Fruit fly (Drosophila melanogaster): ENCODE data around the gene Rca1.
A peak's percentile ranks its signal among the peaks of the same experiment; 100 is the strongest.

Gene Rca1

DNA sequence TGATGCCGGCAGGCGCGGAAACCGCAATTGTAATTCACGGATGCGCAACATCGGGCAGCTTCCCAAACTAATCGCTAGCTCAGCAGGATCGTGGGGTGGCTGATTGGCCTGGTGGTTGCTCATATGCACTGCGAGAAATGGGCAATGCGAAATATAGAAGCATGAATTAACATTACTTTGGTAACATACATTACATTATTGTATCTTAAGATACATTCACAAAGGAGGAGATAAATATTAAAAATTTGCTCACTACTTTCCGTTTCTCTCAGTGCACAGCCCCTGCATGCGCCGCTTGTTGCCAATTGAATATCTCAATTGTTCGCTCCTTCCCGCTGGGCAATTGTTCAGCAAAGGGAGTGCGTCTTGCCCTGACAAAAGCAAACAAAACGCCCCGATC lies 10.8 kb upstream of the Rca1 start (continued):
- TF ChIP-seq CG17912 (GFP tag; optimal IDR thresholded peaks at IDR 0.05): no peak
- peak; percentile 74 for TF ChIP-seq CG1529 (GFP tag; optimal IDR thresholded peaks at IDR 0.05)
- peak; percentile 69 for TF ChIP-seq trem (tag; optimal IDR thresholded peaks at IDR 0.05)
- peak; percentile 88 for TF ChIP-seq CG18262 (tag; optimal IDR thresholded peaks at IDR 0.05)
- TF ChIP-seq tx (GFP tag; optimal IDR thresholded peaks at IDR 0.05): peak; percentile 34
- peak; percentile 53; the same call in 1 of the 2 replicates for TF ChIP-seq CG4360 (GFP tag; IDR thresholded peaks at IDR 0.05)
- TF ChIP-seq toy (GFP tag; IDR thresholded peaks at IDR 0.05): no peak
- TF ChIP-seq CG10366 (GFP tag; IDR thresholded peaks at IDR 0.05): peak; percentile 58
- peak; percentile 67 for TF ChIP-seq Ada2b (GFP tag; IDR thresholded peaks at IDR 0.05)
- TF ChIP-seq Lhr (GFP tag; optimal IDR thresholded peaks at IDR 0.05): peak; percentile 71
- no peak for TF ChIP-seq Fer1 (GFP tag; optimal IDR thresholded peaks at IDR 0.05)
- TF ChIP-seq CG18619 (GFP tag; optimal IDR thresholded peaks at IDR 0.05): peak; percentile 52
- TF ChIP-seq so (GFP tag; IDR thresholded peaks at IDR 0.05): peak; percentile 53; the same call in 1 of the 3 replicates
- peak; percentile 37 for TF ChIP-seq CG3838 (GFP tag; optimal IDR thresholded peaks at IDR 0.05)
- peak in 1 of 2 experiments; percentile 46 for TF ChIP-seq Eip74EF (GFP tag; optimal IDR thresholded peaks at IDR 0.05)
- TF ChIP-seq Six4 (GFP tag; optimal IDR thresholded peaks at IDR 0.05): peak; percentile 62
- no peak for TF ChIP-seq gro (GFP tag; optimal IDR thresholded peaks at IDR 0.05)
- TF ChIP-seq NFAT (GFP tag; IDR thresholded peaks at IDR 0.05): no peak
- peak; percentile 37 for TF ChIP-seq CG10654 (GFP tag; optimal IDR thresholded peaks at IDR 0.05)
- peak; percentile 48; the same call in 1 of the 2 replicates for TF ChIP-seq seq (GFP tag; IDR thresholded peaks at IDR 0.05)
- TF ChIP-seq CG3163 (GFP tag; optimal IDR thresholded peaks at IDR 0.05): peak; percentile 28
- no peak for TF ChIP-seq CG10321 (GFP tag; IDR thresholded peaks at IDR 0.05)
- peak; percentile 83 for TF ChIP-seq Awh (GFP tag; IDR thresholded peaks at IDR 0.05)
- peak in 1 of 2 experiments; percentile 2 for TF ChIP-seq Hr78 (GFP tag; optimal IDR thresholded peaks at IDR 0.05)
- TF ChIP-seq Atf-2 (GFP tag; optimal IDR thresholded peaks at IDR 0.05): peak; percentile 45
- 0 out of 3 replicates have a peak, but pooled peaks have one; percentile 9 for TF ChIP-seq CG11560 (tag; IDR thresholded peaks at IDR 0.05)
- TF ChIP-seq CG17361 (GFP tag; IDR thresholded peaks at IDR 0.05): peak; percentile 82
- TF ChIP-seq psq (GFP tag; optimal IDR thresholded peaks at IDR 0.05): peak; percentile 3
- TF ChIP-seq pros (GFP tag; optimal IDR thresholded peaks at IDR 0.05): peak; percentile 87
- TF ChIP-seq CG4282 (GFP tag; optimal IDR thresholded peaks at IDR 0.05): no peak
- TF ChIP-seq CG15479 (GFP tag; optimal IDR thresholded peaks at IDR 0.05): peak; percentile 3
- no peak for TF ChIP-seq luna (GFP tag; optimal IDR thresholded peaks at IDR 0.05)
- peak; percentile 79 for TF ChIP-seq CG13424 (tag; optimal IDR thresholded peaks at IDR 0.05)
- no peak for TF ChIP-seq zfh2 (GFP tag; optimal IDR thresholded peaks at IDR 0.05)
- TF ChIP-seq CG8290 (GFP tag; optimal IDR thresholded peaks at IDR 0.05): peak; percentile 54
- TF ChIP-seq CG8290 (tag; optimal IDR thresholded peaks at IDR 0.05): peak in 1 of 2 experiments; percentile 60
- no peak for TF ChIP-seq chinmo (GFP tag; IDR thresholded peaks at IDR 0.05; ENCODE audit: partially characterized antibody)
- peak; percentile 45 for TF ChIP-seq ems (GFP tag; optimal IDR thresholded peaks at IDR 0.05)
- TF ChIP-seq CG6254 (GFP tag; optimal IDR thresholded peaks at IDR 0.05): peak; percentile 63
- peak; percentile 43 for TF ChIP-seq lab (GFP tag; optimal IDR thresholded peaks at IDR 0.05)
- peak; percentile 37; the same call in 1 of the 2 replicates for TF ChIP-seq wor (GFP tag; IDR thresholded peaks at IDR 0.05)
- TF ChIP-seq CG6654 (GFP tag; optimal IDR thresholded peaks at IDR 0.05): peak; percentile 50
- no peak for TF ChIP-seq knrl (GFP tag; IDR thresholded peaks at IDR 0.05; ENCODE audit: partially characterized antibody)
- TF ChIP-seq Gsc (GFP tag; IDR thresholded peaks at IDR 0.05): peak; percentile 71
- TF ChIP-seq ac (GFP tag; optimal IDR thresholded peaks at IDR 0.05): peak; percentile 75
- TF ChIP-seq tgo (GFP tag; IDR thresholded peaks at IDR 0.05): peak; percentile 60; the same call in 2 of the 3 replicates
- no peak for TF ChIP-seq mirr (GFP tag; optimal IDR thresholded peaks at IDR 0.05)
- peak; percentile 50 for TF ChIP-seq CG12104 (GFP tag; optimal IDR thresholded peaks at IDR 0.05)
- no peak for TF ChIP-seq gfzf (GFP tag; optimal IDR thresholded peaks at IDR 0.05)
- no peak for TF ChIP-seq CG34376 (GFP tag; optimal IDR thresholded peaks at IDR 0.05)
- no peak for TF ChIP-seq sr (GFP tag; IDR thresholded peaks at IDR 0.05)

All from whole organism, embryonic.